Worm (Caenorhabditis elegans) whole organism, late embryonic: ENCODE measurements around the gene Y37H2A.12.

ENCODE experiments used
- F13H6.1 ChIP-seq: sonication (generic microtip); optimal IDR thresholded peaks from 2 replicates; lab custom pipeline; 2016; ENCODE audit warnings: missing genetic modification characterization, missing compliant biosample characterization
- K09A11.1 ChIP-seq: sonication (generic microtip); optimal IDR thresholded peaks from 2 replicates; lab custom pipeline; 2017; ENCODE audit warnings: antibody characterized with exemption, mild to moderate bottlenecking, missing genetic modification characterization, missing compliant biosample characterization; ENCODE audit not compliant: insufficient read depth
- ceh-19 ChIP-seq: fragments of 200-800 bp; sonication (Bioruptor generic); optimal IDR thresholded peaks from 2 replicates; lab custom pipeline; 2018; ENCODE audit warnings: mild to moderate bottlenecking, missing genetic modification characterization, missing compliant biosample characterization
- ceh-2 ChIP-seq: sonication (generic microtip); optimal IDR thresholded peaks from 2 replicates; lab custom pipeline; 2016; ENCODE audit warnings: missing genotype, missing genetic modification characterization, missing compliant biosample characterization
- ceh-34 ChIP-seq: sonication (generic microtip); optimal IDR thresholded peaks from 2 replicates; lab custom pipeline; 2016; ENCODE audit warnings: mild to moderate bottlenecking, missing genetic modification characterization, missing compliant biosample characterization
- ceh-48 ChIP-seq: sonication (generic microtip); optimal IDR thresholded peaks from 2 replicates; lab custom pipeline; 2016; ENCODE audit warnings: missing genetic modification characterization, inconsistent platforms, missing compliant biosample characterization
- dmd-4 ChIP-seq: sonication (generic microtip); optimal IDR thresholded peaks from 2 replicates; lab custom pipeline; 2016; ENCODE audit warnings: borderline replicate concordance, missing genetic modification characterization, missing compliant biosample characterization
- elt-2 ChIP-seq: sonication (generic microtip); optimal IDR thresholded peaks from 2 replicates; lab custom pipeline; 2016; ENCODE audit warnings: missing genetic modification reagents, missing genetic modification characterization, missing compliant biosample characterization
- fkh-10 ChIP-seq: fragments of 150-350 bp; optimal IDR thresholded peaks from 2 replicates; lab custom pipeline; 2014; ENCODE audit warnings: missing biosample characterization, missing genetic modification reagents, missing genetic modification characterization
- fkh-6 ChIP-seq: sonication (generic microtip); optimal IDR thresholded peaks from 2 replicates; lab custom pipeline; 2016; ENCODE audit warnings: missing genetic modification characterization, missing compliant biosample characterization
- gmeb-2 ChIP-seq: sonication (generic microtip); optimal IDR thresholded peaks from 2 replicates; lab custom pipeline; 2016; ENCODE audit warnings: missing genetic modification characterization, inconsistent platforms, missing compliant biosample characterization
- hlh-15 ChIP-seq: sonication (generic microtip); optimal IDR thresholded peaks from 2 replicates; lab custom pipeline; 2016; ENCODE audit warnings: missing genetic modification characterization, missing compliant biosample characterization
- hlh-30 ChIP-seq: sonication (generic microtip); optimal IDR thresholded peaks from 2 replicates; lab custom pipeline; 2017; ENCODE audit warnings: antibody characterized with exemption, missing genetic modification characterization, missing compliant biosample characterization; ENCODE audit not compliant: insufficient read depth
- hlh-8 ChIP-seq: sonication (generic microtip); optimal IDR thresholded peaks from 2 replicates; lab custom pipeline; 2016; ENCODE audit warnings: missing genotype, missing genetic modification characterization, missing compliant biosample characterization
- lim-6 ChIP-seq: sonication (generic microtip); optimal IDR thresholded peaks from 2 replicates; lab custom pipeline; 2016; ENCODE audit warnings: missing genetic modification characterization, missing compliant biosample characterization
- madf-2 ChIP-seq: sonication (generic microtip); optimal IDR thresholded peaks from 2 replicates; lab custom pipeline; 2017; ENCODE audit warnings: missing genetic modification characterization, missing compliant biosample characterization
- nfya-1 ChIP-seq: sonication (generic microtip); optimal IDR thresholded peaks from 2 replicates; lab custom pipeline; 2017; ENCODE audit warnings: missing genetic modification characterization, mild to moderate bottlenecking, missing compliant biosample characterization, antibody characterized with exemption, moderate library complexity
- nhr-11 ChIP-seq: fragments of 150-350 bp; optimal IDR thresholded peaks from 2 replicates; lab custom pipeline; 2014; ENCODE audit warnings: missing biosample characterization, missing genetic modification characterization
- nhr-232 ChIP-seq: sonication (generic microtip); optimal IDR thresholded peaks from 2 replicates; lab custom pipeline; 2016; ENCODE audit warnings: missing genetic modification characterization, missing compliant biosample characterization
- npax-4 ChIP-seq: sonication (generic microtip); optimal IDR thresholded peaks from 2 replicates; lab custom pipeline; 2016; ENCODE audit warnings: missing genetic modification characterization, missing compliant biosample characterization
- odd-2 ChIP-seq: sonication (generic microtip); optimal IDR thresholded peaks from 2 replicates; lab custom pipeline; 2017; ENCODE audit warnings: antibody characterized with exemption, mild to moderate bottlenecking, missing genetic modification characterization, missing compliant biosample characterization
- pat-9 ChIP-seq: fragments of 200-800 bp; sonication (Bioruptor generic); optimal IDR thresholded peaks from 2 replicates; lab custom pipeline; 2018; ENCODE audit warnings: mild to moderate bottlenecking, missing genetic modification characterization, moderate library complexity, missing compliant biosample characterization
- pax-1 ChIP-seq: fragments of 150-350 bp; optimal IDR thresholded peaks from 2 replicates; lab custom pipeline; 2014; ENCODE audit warnings: missing biosample characterization, missing genetic modification characterization
- pha-2 ChIP-seq: sonication (generic microtip); optimal IDR thresholded peaks from 2 replicates; lab custom pipeline; 2017; ENCODE audit warnings: mild to moderate bottlenecking, missing genetic modification characterization, missing compliant biosample characterization
- pha-4 ChIP-seq: fragments of 150-350 bp; optimal IDR thresholded peaks from 2 replicates; lab custom pipeline; 2018; ENCODE audit warnings: missing biosample characterization, missing genetic modification reagents, missing genetic modification characterization
- pqm-1 ChIP-seq: sonication (generic microtip); optimal IDR thresholded peaks from 2 replicates; lab custom pipeline; 2016; ENCODE audit warnings: missing genetic modification characterization, missing compliant biosample characterization
- pros-1 ChIP-seq: fragments of 150-350 bp; optimal IDR thresholded peaks from 2 replicates; lab custom pipeline; 2014; ENCODE audit warnings: missing biosample characterization, missing genetic modification reagents, missing genetic modification characterization
- rnt-1 ChIP-seq: sonication (generic microtip); optimal IDR thresholded peaks from 2 replicates; lab custom pipeline; 2016; ENCODE audit warnings: missing genetic modification characterization, missing compliant biosample characterization
- sox-4 ChIP-seq: sonication (generic microtip); optimal IDR thresholded peaks from 2 replicates; lab custom pipeline; 2017; ENCODE audit warnings: mild to moderate bottlenecking, missing genetic modification characterization, inconsistent platforms, missing compliant biosample characterization
- unc-3 ChIP-seq, 2 experiments: fragments of 200-800 bp in 1 of 2; sonication (Bioruptor generic) in 1 of 2; sonication (generic microtip) in 1 of 2; conservative IDR thresholded peaks in 1 of 2; optimal IDR thresholded peaks in 1 of 2; 2 replicates each; pipeline versions ENCODE4 v1.3.6 to Lab custom; 2016 to 2022; ENCODE audit warnings: missing compliant biosample characterization in 2 of 2, missing genetic modification characterization in 2 of 2, missing genetic modification reagents in 1 of 2
- unc-55 ChIP-seq: sonication (generic microtip); optimal IDR thresholded peaks from 2 replicates; lab custom pipeline; 2017; ENCODE audit warnings: missing biosample characterization, missing genetic modification reagents, missing genetic modification characterization
- unc-86 ChIP-seq: sonication (generic microtip); optimal IDR thresholded peaks from 2 replicates; lab custom pipeline; 2016; ENCODE audit warnings: missing genetic modification characterization, missing compliant biosample characterization
- ztf-16 ChIP-seq: sonication (generic microtip); optimal IDR thresholded peaks from 2 replicates; lab custom pipeline; 2017; ENCODE audit warnings: missing genetic modification characterization, missing compliant biosample characterization

The Y37H2A.12 gene

DNA sequence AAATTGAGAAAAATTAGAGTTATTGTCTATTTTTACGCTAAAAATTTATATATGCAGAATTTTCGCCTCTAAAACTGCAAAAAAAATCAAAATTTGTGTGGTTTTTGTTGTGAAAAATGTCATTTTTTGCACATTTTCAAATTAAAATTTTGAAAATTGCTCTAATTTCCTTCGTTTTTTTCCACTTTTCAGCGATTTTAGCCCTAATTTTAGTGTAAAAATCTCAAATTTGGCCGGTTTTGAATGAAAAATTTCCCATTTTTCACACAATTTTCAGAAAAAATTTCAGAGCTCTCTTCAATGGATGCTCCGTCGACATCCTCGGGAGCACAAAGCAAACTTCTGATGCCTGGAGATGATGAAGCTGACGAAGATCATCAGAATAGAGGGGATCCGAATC, 32.5 kb downstream of the Y37H2A.12 start, which contains the start of gene par-4:
Gene par-4 (plus strand): TSS at position 301 of the 400 bp plus-strand sequence.
- TF ChIP-seq gmeb-2 (no peak), ceh-19 (GFP tag; lab: Kevin White, UChicago) (no peak), unc-86 (tag; lab: Kevin White, UChicago) (no peak), pax-1 (tag; lab: Kevin White, UChicago) (no peak), nhr-11 (tag; lab: Kevin White, UChicago) (no peak), odd-2 (tag; lab: Kevin White, UChicago) (no peak), elt-2 (tag; lab: Kevin White, UChicago) (no peak)
- TF ChIP-seq, all 69 proteins: peak for 0

DNA sequence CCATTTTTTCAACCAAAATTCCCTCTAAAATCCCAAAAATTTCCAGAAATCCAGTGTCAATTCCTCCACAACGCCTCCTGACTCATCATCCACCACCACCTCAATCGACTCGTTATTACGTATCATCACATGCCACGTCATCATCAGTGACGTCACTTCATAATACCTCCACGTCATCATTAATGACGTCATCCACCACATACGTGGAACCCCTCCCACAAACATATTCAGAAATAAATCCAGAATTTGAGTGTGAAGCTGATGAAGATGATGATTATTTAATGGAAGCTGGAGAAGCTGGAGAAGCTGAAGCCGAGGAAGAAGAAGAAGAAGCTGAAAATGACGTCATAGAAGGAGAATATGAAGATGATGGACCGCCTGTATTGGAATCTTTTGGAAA, 37.0 kb downstream of the Y37H2A.12 start:
- TF ChIP-seq lim-6 (tag; lab: Kevin White, UChicago) (no peak), pqm-1 (no peak), pat-9 (tag; lab: Kevin White, UChicago) (no peak), ceh-48 (tag; lab: Kevin White, UChicago) (no peak), sox-4 (tag; lab: Kevin White, UChicago) (no peak)

DNA sequence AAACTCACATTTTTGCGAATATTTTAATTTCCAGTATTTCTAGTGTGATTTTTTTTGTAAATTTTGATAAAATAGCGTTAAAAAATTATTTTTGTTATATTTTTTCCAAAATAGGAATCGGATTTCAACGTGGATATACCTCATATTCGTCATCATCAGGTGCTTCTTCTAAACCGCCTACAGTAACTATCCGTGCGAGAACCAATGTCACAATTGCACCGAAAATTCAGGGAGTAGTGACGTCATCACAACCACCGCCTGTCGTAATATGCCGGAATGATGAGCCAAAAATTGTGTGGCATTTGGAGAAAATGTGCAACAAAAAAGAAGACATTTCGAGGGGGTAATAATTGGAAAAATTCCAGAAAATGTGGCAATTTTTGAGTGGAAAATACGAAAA, 39.7 kb downstream of the Y37H2A.12 start:
- TF ChIP-seq ceh-2 (no peak), pax-1 (tag; lab: Kevin White, UChicago) (no peak), ztf-16 (tag; lab: Kevin White, UChicago) (no peak), K09A11.1 (tag; lab: Kevin White, UChicago) (no peak), pha-2 (tag; lab: Kevin White, UChicago) (no peak), hlh-15 (tag; lab: Kevin White, UChicago) (no peak), madf-2 (tag; lab: Kevin White, UChicago) (no peak), dmd-4 (tag; lab: Kevin White, UChicago) (no peak), nhr-232 (tag; lab: Kevin White, UChicago) (no peak), hlh-8 (tag; lab: Kevin White, UChicago) (no peak), F13H6.1 (tag; lab: Kevin White, UChicago) (no peak)

DNA sequence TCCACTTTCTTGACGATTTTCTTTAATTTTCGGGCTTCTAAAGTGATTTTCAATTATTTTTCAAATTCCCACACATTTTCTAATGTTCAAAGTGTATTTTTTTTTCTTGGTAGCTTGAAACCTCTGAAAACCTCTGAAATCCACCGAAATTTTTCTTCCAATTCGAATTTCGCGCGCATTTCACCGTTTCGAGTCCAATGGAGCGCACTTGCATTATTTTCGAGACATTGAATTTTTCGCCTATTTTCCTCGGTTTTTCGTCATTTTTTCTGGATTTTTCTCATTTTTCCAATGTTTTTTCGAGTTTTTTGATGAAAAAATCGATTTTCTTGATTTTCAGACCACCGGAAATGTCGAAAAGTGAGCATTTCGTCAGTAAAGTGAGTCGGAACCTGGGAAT, 44.1 kb downstream of the Y37H2A.12 start, which contains the start of gene slr-2:
Gene slr-2 (plus strand): TSS at position 341 of the 400 bp plus-strand sequence.
- TF ChIP-seq hlh-30 (tag; lab: Kevin White, UChicago) (no peak), nfya-1 (tag; lab: Kevin White, UChicago) (peak; percentile 41), ceh-34 (tag; lab: Kevin White, UChicago) (no peak), fkh-10 (no peak)

DNA sequence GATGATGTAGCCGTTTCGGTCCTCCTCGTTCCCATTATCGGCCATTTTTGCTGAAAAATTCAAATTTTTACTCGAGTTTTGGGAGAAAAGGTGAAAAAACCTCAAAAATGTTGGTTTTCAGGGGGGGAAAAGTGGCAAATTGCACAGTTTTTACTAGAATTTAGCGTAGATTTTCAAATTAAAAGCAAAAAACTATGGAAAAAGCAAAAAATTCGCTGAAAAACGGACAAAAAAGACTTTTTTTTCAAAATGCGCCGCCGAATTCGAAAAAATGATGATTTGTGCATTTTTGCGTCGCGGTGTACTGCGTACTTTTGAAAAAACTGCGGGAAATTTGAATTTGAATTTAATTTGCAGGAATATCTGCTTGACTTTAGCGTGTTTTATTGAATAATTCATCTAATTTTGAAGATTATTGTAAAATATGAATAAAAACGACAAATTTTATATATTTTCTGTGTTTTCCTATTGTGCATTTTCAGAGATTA, 44.7 kb downstream of the Y37H2A.12 start, which contains the start of gene Y59A8B.12:
Gene Y59A8B.12 (minus strand): TSS at position 51 of the 488 bp plus-strand sequence.
- no peak for TF ChIP-seq pha-4 (tag; lab: Kevin White, UChicago)

DNA sequence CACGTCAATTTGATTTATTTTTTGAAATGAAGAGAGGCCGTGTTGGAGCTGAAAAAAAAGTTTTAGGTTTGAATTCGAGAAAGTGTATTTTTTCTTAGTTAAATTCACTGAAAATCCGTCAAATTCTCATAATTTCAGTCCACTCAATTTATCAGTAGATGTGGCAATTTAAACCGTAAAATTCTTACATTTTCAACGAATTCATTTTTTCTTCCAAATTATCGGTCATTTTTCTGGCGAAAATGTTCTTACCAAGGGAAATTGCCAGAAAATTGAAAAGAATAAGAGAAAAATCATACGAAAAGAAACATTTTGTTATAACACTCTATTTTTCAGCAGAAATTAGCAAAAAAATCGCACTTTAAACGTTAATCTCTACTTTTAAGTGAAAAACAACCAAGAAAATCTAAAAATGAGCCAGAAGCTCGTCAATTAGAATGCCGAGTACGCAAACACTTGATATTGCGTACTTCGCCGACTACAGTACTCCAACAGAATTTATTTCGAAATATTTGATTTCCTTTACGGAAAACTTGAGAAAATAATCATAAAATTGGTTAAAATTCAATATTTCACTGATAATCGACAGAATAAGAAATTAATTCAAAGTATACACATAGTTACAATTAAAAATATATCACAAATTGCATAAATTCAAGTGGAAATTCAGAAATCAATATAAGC, 45.6 kb downstream of the Y37H2A.12 start, which contains the start of gene fbxa-106:
Gene fbxa-106 (minus strand): TSS at position 51 of the 684 bp plus-strand sequence.
- TF ChIP-seq gmeb-2 (no peak), rnt-1 (tag; lab: Kevin White, UChicago) (no peak), ceh-2 (no peak), fkh-6 (tag; lab: Kevin White, UChicago) (no peak), F13H6.1 (tag; lab: Kevin White, UChicago) (no peak), unc-55 (GFP tag; lab: Kevin White, UChicago) (no peak), pax-1 (tag; lab: Kevin White, UChicago) (no peak), npax-4 (tag; lab: Kevin White, UChicago) (no peak), pros-1 (tag; lab: Kevin White, UChicago) (no peak), ceh-19 (GFP tag; lab: Kevin White, UChicago) (no peak), unc-3 (GFP tag; conservative IDR thresholded peaks at IDR 0.05; lab: Robert Waterston, UW) (no peak), unc-3 (tag; optimal IDR thresholded peaks at IDR 0.05; lab: Kevin White, UChicago) (no peak), fkh-10 (no peak), sox-4 (tag; lab: Kevin White, UChicago) (no peak)
- TF ChIP-seq, all 69 proteins: peak for 0
